Worm (Caenorhabditis elegans) whole organism, young adult: ENCODE measurements around the gene arrd-8.

Source experiments
- snpc-4 ChIP-seq, 5 experiments: fragments of 150-350 bp in 1 of 5; sonication (generic microtip) in 4 of 5; optimal IDR thresholded peaks; 2 replicates each; lab custom pipeline; 2014 to 2018; ENCODE audit warnings: missing genetic modification characterization in 5 of 5, missing biosample characterization in 3 of 5, antibody characterized with exemption in 2 of 5, mild to moderate bottlenecking in 2 of 5, missing compliant biosample characterization in 2 of 5, missing genotype in 2 of 5, moderate library complexity in 2 of 5, missing genetic modification reagents in 1 of 5
- tlf-1 ChIP-seq: fragments of 200-800 bp; sonication (Bioruptor generic); optimal IDR thresholded peaks from 2 replicates; lab custom pipeline; 2018; ENCODE audit warnings: mild to moderate bottlenecking, missing genetic modification characterization, missing compliant biosample characterization

- TF ChIP-seq tlf-1 (GFP tag; lab: Kevin White, UChicago) (no peak), snpc-4 (GFP tag; optimal IDR thresholded peaks at IDR 0.05; lab: Kevin White, UChicago) (no peak), snpc-4 (tag; optimal IDR thresholded peaks at IDR 0.05; lab: Kevin White, UChicago) (no peak)
Observed at ce11 chrII:12099889-12100288, 35.0 kb downstream of the arrd-8 start, which contains the start of gene Y17G7B.17.
